Fruit fly (Drosophila melanogaster) whole organism, prepupa: ENCODE data around the gene CG3348.

Experiments
- CG10631 ChIP-seq: fragments of 200-800 bp; sonication (Bioruptor generic); optimal IDR thresholded peaks from 2 replicates; lab custom pipeline; 2016; ENCODE audit warnings: missing biosample characterization, missing genetic modification characterization
- CG10669 ChIP-seq: fragments of 200-800 bp; sonication (Bioruptor generic); optimal IDR thresholded peaks from 3 replicates; lab custom pipeline; 2018; ENCODE audit warnings: missing biosample characterization, mild to moderate bottlenecking, missing genetic modification characterization, moderate library complexity
- CG11294 ChIP-seq: fragments of 200-800 bp; sonication (Bioruptor generic); IDR thresholded peaks from 2 replicates; pipeline ENCODE4 v1.3.6; 2022; ENCODE audit warnings: missing biosample characterization, missing genetic modification characterization
- CG11762 ChIP-seq: fragments of 200-800 bp; sonication (Bioruptor generic); optimal IDR thresholded peaks from 3 replicates; lab custom pipeline; 2016; ENCODE audit warnings: missing biosample characterization, missing genetic modification characterization; ENCODE audit not compliant: insufficient read depth
- CG11902 ChIP-seq: fragments of 200-800 bp; sonication (Bioruptor generic); optimal IDR thresholded peaks from 3 replicates; lab custom pipeline; 2016; ENCODE audit warnings: missing biosample characterization, missing genetic modification characterization
- CG15336 ChIP-seq: fragments of 200-800 bp; sonication (Bioruptor generic); IDR thresholded peaks from 2 replicates; pipeline ENCODE4 v1.3.6; 2022; ENCODE audit warnings: missing biosample characterization, missing genetic modification characterization
- CG16779 ChIP-seq: fragments of 200-800 bp; sonication (Bioruptor generic); optimal IDR thresholded peaks from 3 replicates; lab custom pipeline; 2017; ENCODE audit warnings: missing biosample characterization, mild to moderate bottlenecking, missing genetic modification characterization
- CG3032 ChIP-seq: fragments of 200-800 bp; optimal IDR thresholded peaks from 2 replicates; lab custom pipeline; 2019; ENCODE audit warnings: missing biosample characterization, mild to moderate bottlenecking, missing genetic modification characterization, moderate library complexity
- CG32006 ChIP-seq: fragments of 200-800 bp; sonication (Bioruptor generic); optimal IDR thresholded peaks from 3 replicates; lab custom pipeline; 2017; ENCODE audit warnings: missing biosample characterization, mild to moderate bottlenecking, missing genetic modification characterization
- CG34406 ChIP-seq: fragments of 200-800 bp; sonication (Bioruptor generic); optimal IDR thresholded peaks from 3 replicates; lab custom pipeline; 2016; ENCODE audit warnings: missing biosample characterization, missing genetic modification characterization
- CG3919 ChIP-seq: fragments of 200-800 bp; sonication (Bioruptor generic); optimal IDR thresholded peaks from 3 replicates; lab custom pipeline; 2016; ENCODE audit warnings: missing biosample characterization, missing genetic modification characterization
- CG4318 ChIP-seq: fragments of 200-800 bp; sonication (Bioruptor generic); optimal IDR thresholded peaks from 3 replicates; lab custom pipeline; 2017; ENCODE audit warnings: missing biosample characterization, mild to moderate bottlenecking, missing genetic modification characterization
- CG6163 ChIP-seq: fragments of 200-800 bp; sonication (Bioruptor generic); IDR thresholded peaks from 3 replicates; pipeline ENCODE4 v1.3.6; 2022; ENCODE audit warnings: missing biosample characterization, missing genetic modification characterization
- CG6276 ChIP-seq: fragments of 200-800 bp; sonication (Bioruptor generic); optimal IDR thresholded peaks from 2 replicates; lab custom pipeline; 2017; ENCODE audit warnings: missing biosample characterization, mild to moderate bottlenecking, missing genetic modification characterization
- CG6792 ChIP-seq: fragments of 200-800 bp; sonication (Bioruptor generic); optimal IDR thresholded peaks from 3 replicates; lab custom pipeline; 2016; ENCODE audit warnings: missing biosample characterization, missing genetic modification characterization
- CG6808 ChIP-seq: fragments of 200-800 bp; sonication (Bioruptor generic); optimal IDR thresholded peaks from 3 replicates; lab custom pipeline; 2017; ENCODE audit warnings: missing biosample characterization, missing genetic modification characterization, mild to moderate bottlenecking, moderate library complexity, missing genetic modification reagents
- CG7368 ChIP-seq: fragments of 200-800 bp; sonication (Bioruptor generic); optimal IDR thresholded peaks from 3 replicates; lab custom pipeline; 2016; ENCODE audit warnings: missing biosample characterization, missing genetic modification characterization
- CG8319 ChIP-seq: fragments of 200-800 bp; sonication (Bioruptor generic); optimal IDR thresholded peaks from 3 replicates; lab custom pipeline; 2016; ENCODE audit warnings: missing biosample characterization, missing genetic modification characterization
- CG8632 ChIP-seq: fragments of 200-800 bp; sonication (Bioruptor generic); optimal IDR thresholded peaks from 3 replicates; lab custom pipeline; 2016; ENCODE audit warnings: missing biosample characterization, missing genetic modification characterization
- CG9139 ChIP-seq: fragments of 200-800 bp; sonication (Bioruptor generic); optimal IDR thresholded peaks from 3 replicates; lab custom pipeline; 2017; ENCODE audit warnings: missing biosample characterization, mild to moderate bottlenecking, missing genetic modification characterization
- Eip75B ChIP-seq: fragments of 200-800 bp; sonication (Bioruptor generic); optimal IDR thresholded peaks from 3 replicates; lab custom pipeline; 2016; ENCODE audit warnings: missing biosample characterization, missing genetic modification characterization
- Eip78C ChIP-seq: fragments of 200-800 bp; sonication (Bioruptor generic); peaks from one replicate; lab custom pipeline; 2016; ENCODE audit warnings: missing biosample characterization, missing genetic modification characterization
- Eip93F ChIP-seq: fragments of 200-800 bp; sonication (Bioruptor generic); optimal IDR thresholded peaks from 2 replicates; lab custom pipeline; 2016; ENCODE audit warnings: missing biosample characterization, mild to moderate bottlenecking, missing genetic modification characterization
- Ets21C ChIP-seq: fragments of 200-800 bp; sonication (Bioruptor generic); optimal IDR thresholded peaks from 3 replicates; lab custom pipeline; 2016; ENCODE audit warnings: missing biosample characterization, missing genetic modification characterization
- Ets96B ChIP-seq: fragments of 200-800 bp; optimal IDR thresholded peaks from 2 replicates; lab custom pipeline; 2019; ENCODE audit warnings: missing biosample characterization, mild to moderate bottlenecking, missing genetic modification characterization, moderate library complexity
- Hr38 ChIP-seq: sonication (Bioruptor generic); optimal IDR thresholded peaks from 2 replicates; lab custom pipeline; 2016; ENCODE audit warnings: missing biosample characterization, missing genetic modification characterization
- Hr39 ChIP-seq: fragments of 200-800 bp; sonication (Bioruptor generic); optimal IDR thresholded peaks from 2 replicates; lab custom pipeline; 2016; ENCODE audit warnings: missing biosample characterization, missing genetic modification characterization
- Hr4 ChIP-seq: fragments of 200-800 bp; sonication (Bioruptor generic); optimal IDR thresholded peaks from 3 replicates; lab custom pipeline; 2016; ENCODE audit warnings: missing biosample characterization, missing genetic modification characterization
- Lpt ChIP-seq: fragments of 200-800 bp; sonication (Bioruptor generic); optimal IDR thresholded peaks from 3 replicates; lab custom pipeline; 2016; ENCODE audit warnings: missing biosample characterization, missing genetic modification characterization
- Met ChIP-seq: fragments of 200-800 bp; sonication (Bioruptor generic); optimal IDR thresholded peaks from 3 replicates; lab custom pipeline; 2016; ENCODE audit warnings: missing biosample characterization, missing genetic modification characterization
- OdsH ChIP-seq: fragments of 200-800 bp; sonication (Bioruptor generic); optimal IDR thresholded peaks from 3 replicates; lab custom pipeline; 2016; ENCODE audit warnings: missing biosample characterization, missing genetic modification characterization
- Smox ChIP-seq: fragments of 200-800 bp; sonication (Bioruptor generic); optimal IDR thresholded peaks from 3 replicates; lab custom pipeline; 2016; ENCODE audit warnings: missing biosample characterization, missing genetic modification characterization
- Sox102F ChIP-seq: fragments of 200-800 bp; sonication (Bioruptor generic); optimal IDR thresholded peaks from 2 replicates; lab custom pipeline; 2016; ENCODE audit warnings: missing biosample characterization, mild to moderate bottlenecking, missing genetic modification characterization
- Sox14 ChIP-seq: fragments of 200-800 bp; sonication (Bioruptor generic); optimal IDR thresholded peaks from 3 replicates; lab custom pipeline; 2016; ENCODE audit warnings: missing biosample characterization, missing genetic modification characterization
- achi ChIP-seq: fragments of 200-800 bp; sonication (Bioruptor generic); optimal IDR thresholded peaks from 3 replicates; lab custom pipeline; 2016; ENCODE audit warnings: missing biosample characterization, missing genetic modification characterization
- acj6 ChIP-seq: fragments of 200-800 bp; sonication (Bioruptor generic); optimal IDR thresholded peaks from 3 replicates; lab custom pipeline; 2016; ENCODE audit warnings: missing biosample characterization, missing genetic modification characterization
- cyc ChIP-seq: fragments of 200-800 bp; sonication (Bioruptor generic); optimal IDR thresholded peaks from 3 replicates; lab custom pipeline; 2016; ENCODE audit warnings: missing biosample characterization, missing genetic modification characterization
- dsx ChIP-seq: fragments of 200-800 bp; optimal IDR thresholded peaks from 3 replicates; lab custom pipeline; 2019; ENCODE audit warnings: missing biosample characterization, mild to moderate bottlenecking, missing genetic modification characterization, moderate library complexity; ENCODE audit not compliant: poor library complexity, severe bottlenecking
- eg ChIP-seq: fragments of 200-800 bp; sonication (Bioruptor generic); IDR thresholded peaks from 3 replicates; pipeline ENCODE4 v1.3.6; 2022; ENCODE audit warnings: missing biosample characterization, missing genetic modification characterization
- esn ChIP-seq: fragments of 200-800 bp; sonication (Bioruptor generic); optimal IDR thresholded peaks from 2 replicates; lab custom pipeline; 2016; ENCODE audit warnings: missing biosample characterization, mild to moderate bottlenecking, missing genetic modification characterization, moderate library complexity
- fd59A ChIP-seq: fragments of 200-800 bp; sonication (Bioruptor generic); optimal IDR thresholded peaks from 2 replicates; lab custom pipeline; 2017; ENCODE audit warnings: missing biosample characterization, mild to moderate bottlenecking, missing genetic modification characterization, missing genetic modification reagents
- fd85E ChIP-seq: fragments of 200-800 bp; sonication (Bioruptor generic); optimal IDR thresholded peaks from 3 replicates; lab custom pipeline; 2016; ENCODE audit warnings: missing biosample characterization, missing genetic modification characterization
- fkh ChIP-seq: fragments of 200-800 bp; sonication (Bioruptor generic); optimal IDR thresholded peaks from 3 replicates; lab custom pipeline; 2017; ENCODE audit warnings: missing biosample characterization, mild to moderate bottlenecking, missing genetic modification characterization, moderate library complexity
- lz ChIP-seq: fragments of 200-800 bp; sonication (Bioruptor generic); optimal IDR thresholded peaks from 3 replicates; lab custom pipeline; 2016; ENCODE audit warnings: missing biosample characterization, missing genetic modification characterization
- net ChIP-seq: fragments of 200-800 bp; sonication (Bioruptor generic); optimal IDR thresholded peaks from 3 replicates; lab custom pipeline; 2016; ENCODE audit warnings: missing biosample characterization, missing genetic modification characterization
- salr ChIP-seq, 2 experiments: fragments of 200-800 bp; sonication (Bioruptor generic); optimal IDR thresholded peaks; 3 replicates each; lab custom pipeline; 2016 to 2018; ENCODE audit warnings: missing biosample characterization in 2 of 2, missing genetic modification characterization in 2 of 2, mild to moderate bottlenecking in 1 of 2
- spab ChIP-seq: fragments of 200-800 bp; sonication (Bioruptor generic); optimal IDR thresholded peaks from 2 replicates; lab custom pipeline; 2017; ENCODE audit warnings: missing biosample characterization, mild to moderate bottlenecking, missing genetic modification characterization, missing genetic modification reagents
- ss ChIP-seq, 2 experiments: fragments of 200-800 bp; sonication (Bioruptor generic); optimal IDR thresholded peaks; 2 replicates in 1 of 2; 3 replicates in 1 of 2; lab custom pipeline; 2017 to 2018; ENCODE audit warnings: mild to moderate bottlenecking in 2 of 2, missing biosample characterization in 2 of 2, missing genetic modification characterization in 2 of 2, moderate library complexity in 1 of 2
- svp ChIP-seq: fragments of 200-800 bp; sonication (Bioruptor generic); peaks from one replicate; lab custom pipeline; 2016; ENCODE audit warnings: missing biosample characterization, missing genetic modification characterization
- vri ChIP-seq: fragments of 200-800 bp; sonication (Bioruptor generic); optimal IDR thresholded peaks from 3 replicates; lab custom pipeline; 2016; ENCODE audit warnings: missing biosample characterization, mild to moderate bottlenecking, missing genetic modification characterization

The CG3348 gene

DNA sequence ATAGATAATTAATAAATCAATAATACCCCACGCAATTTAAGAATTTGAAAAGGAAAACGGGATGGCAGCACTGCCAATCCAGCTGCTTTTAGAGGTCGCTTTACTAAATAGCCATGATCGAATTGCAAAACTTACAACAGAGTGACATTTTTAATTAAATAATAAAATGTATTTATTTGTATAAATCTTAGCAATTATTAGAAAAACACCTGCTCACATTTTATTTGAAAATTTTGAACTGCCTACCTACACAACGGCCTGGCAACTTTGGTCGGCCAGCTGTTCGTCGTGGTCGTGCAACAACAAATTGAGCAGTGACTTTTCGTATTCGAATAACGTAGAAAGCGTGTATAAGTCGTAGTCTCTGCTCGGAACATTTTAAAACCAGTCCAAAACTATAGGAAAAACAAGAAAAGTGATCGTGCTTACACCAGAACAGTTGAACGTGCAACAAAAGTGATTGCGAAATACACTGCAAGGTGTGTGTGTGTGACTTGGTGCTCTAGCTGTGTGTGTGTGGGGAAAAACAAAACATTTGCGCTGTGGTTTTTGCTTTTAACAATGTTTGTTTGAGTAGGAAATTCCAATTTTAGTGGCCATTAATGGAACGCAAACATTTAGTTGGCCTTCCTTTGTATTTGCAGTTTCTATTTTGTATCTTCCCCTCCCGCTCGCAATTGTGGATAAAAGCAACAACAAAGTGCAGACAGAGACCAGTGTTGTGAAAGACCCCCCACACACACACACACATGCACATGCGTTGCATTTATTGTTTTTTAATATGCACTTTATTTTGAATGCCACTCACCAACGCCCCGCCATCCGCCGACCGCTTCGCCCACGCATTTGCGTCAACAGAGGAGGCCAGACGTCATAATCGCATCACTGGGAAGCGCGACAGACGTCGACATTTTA lies 17.2 kb downstream of the CG3348 start, which contains the start of gene CG5938:
Gene CG5938, plus strand, starts transcription at position 262 of the 915 bp plus-strand sequence.
- TF ChIP-seq net (GFP tag; lab: Kevin White, UChicago) (peak; percentile 26), CG6792 (GFP tag; lab: Kevin White, UChicago) (no peak), CG9139 (peak; percentile 39), Eip78C (GFP tag; lab: Kevin White, UChicago) (peak; percentile 74), cyc (no peak), CG11902 (GFP tag; lab: Kevin White, UChicago) (peak; percentile 22), lz (GFP tag; lab: Kevin White, UChicago) (peak; percentile 17), achi (peak; percentile 57), CG4318 (no peak), Eip75B (GFP tag; lab: Kevin White, UChicago) (peak; percentile 12), spab (GFP tag; lab: Kevin White, UChicago) (no peak), fd59A (GFP tag; lab: Kevin White, UChicago) (no peak), Hr39 (peak; percentile 16), Hr38 (GFP tag; lab: Kevin White, UChicago) (no peak), CG8632 (GFP tag; lab: Kevin White, UChicago) (no peak), eg (GFP tag; lab: Robert Waterston, UW) (peak; percentile 64), OdsH (GFP tag; lab: Kevin White, UChicago) (peak; percentile 47), fkh (GFP tag; lab: Kevin White, UChicago) (peak; percentile 21), Eip93F (GFP tag; lab: Kevin White, UChicago) (no peak), dsx (peak; percentile 68), Sox14 (GFP tag; lab: Kevin White, UChicago) (peak; percentile 68), Hr4 (GFP tag; lab: Kevin White, UChicago) (peak; percentile 8), CG8319 (no peak), Lpt (GFP tag; lab: Kevin White, UChicago) (no peak), CG10669 (GFP tag; lab: Kevin White, UChicago) (no peak), CG6163 (GFP tag; lab: Robert Waterston, UW) (peak; percentile 67), CG15336 (GFP tag; lab: Robert Waterston, UW) (no peak), CG7368 (GFP tag; lab: Kevin White, UChicago) (peak; percentile 9), Ets96B (peak; percentile 34), CG3919 (GFP tag; lab: Kevin White, UChicago) (peak; percentile 47), Smox (no peak), fd85E (GFP tag; lab: Kevin White, UChicago) (no peak), CG10631 (GFP tag; lab: Kevin White, UChicago) (peak; percentile 39), CG11762 (no peak), CG16779 (tag; lab: Kevin White, UChicago) (peak; percentile 31), CG11294 (no peak), ss (GFP tag; optimal IDR thresholded peaks at IDR 0.05; lab: Kevin White, UChicago) (peak; percentile 23 to 69), CG34406 (GFP tag; lab: Kevin White, UChicago) (peak; percentile 32), CG3032 (tag; lab: Kevin White, UChicago) (peak; percentile 21), svp (GFP tag; lab: Kevin White, UChicago) (peak; percentile 59), CG32006 (GFP tag; lab: Kevin White, UChicago) (peak; percentile 17), Met (GFP tag; lab: Kevin White, UChicago) (peak; percentile 34), CG6808 (GFP tag; lab: Kevin White, UChicago) (peak; percentile 50), acj6 (GFP tag; lab: Kevin White, UChicago) (peak; percentile 52), esn (GFP tag; lab: Kevin White, UChicago) (peak; percentile 18), salr (GFP tag; optimal IDR thresholded peaks at IDR 0.05; lab: Kevin White, UChicago) (peak in 1 of 2 experiments; percentile 9), Ets21C (no peak), Sox102F (peak; percentile 5), CG6276 (GFP tag; lab: Kevin White, UChicago) (peak; percentile 48), vri (GFP tag; lab: Kevin White, UChicago) (peak; percentile 10)
